Fruit fly (Drosophila melanogaster): ENCODE data around the gene CG34155.

- no peak for TF ChIP-seq h (optimal IDR thresholded peaks at IDR 0.05)
- TF ChIP-seq ttk (optimal IDR thresholded peaks at IDR 0.05), result no peak
- no peak for TF ChIP-seq psq (optimal IDR thresholded peaks at IDR 0.05)
- TF ChIP-seq insv (optimal IDR thresholded peaks at IDR 0.05), result no peak
Measured at dm6 chr3R:30540196-30540595, 19.8 kb downstream of the CG34155 start.

Data from Kc167 (cell line).